Fruit fly (Drosophila melanogaster) whole organism, wandering third instar larva: ENCODE results near the gene CG3552.

Experiments used
- Abd-B ChIP-seq: fragments of >200 bp; optimal IDR thresholded peaks from 2 replicates; lab custom pipeline; 2017; ENCODE audit warnings: missing biosample characterization, missing genetic modification characterization
- CG32264 ChIP-seq: fragments of 200-800 bp; sonication (Bioruptor generic); optimal IDR thresholded peaks from 2 replicates; lab custom pipeline; 2016; ENCODE audit warnings: missing biosample characterization, missing genetic modification characterization
- CG9705 ChIP-seq: fragments of 200-800 bp; sonication (Bioruptor generic); optimal IDR thresholded peaks from 2 replicates; lab custom pipeline; 2018; ENCODE audit warnings: missing biosample characterization, mild to moderate bottlenecking, missing genetic modification characterization
- CrebA ChIP-seq: fragments of 200-800 bp; sonication (Bioruptor generic); optimal IDR thresholded peaks from 2 replicates; lab custom pipeline; 2016; ENCODE audit warnings: missing biosample characterization, mild to moderate bottlenecking, missing genetic modification characterization, borderline replicate concordance
- Dfd ChIP-seq: fragments of >200 bp; optimal IDR thresholded peaks from 2 replicates; lab custom pipeline; 2017; ENCODE audit warnings: missing biosample characterization, missing genetic modification characterization
- Dif ChIP-seq: fragments of 200-275, 200-300 bp; sonication (Bioruptor generic); optimal IDR thresholded peaks from 2 replicates; lab custom pipeline; 2018; ENCODE audit warnings: missing biosample characterization, missing genetic modification characterization; ENCODE audit not compliant: partially characterized antibody
- GATAd ChIP-seq: sonication (Bioruptor generic); optimal IDR thresholded peaks from 2 replicates; lab custom pipeline; 2016; ENCODE audit warnings: missing biosample characterization, missing genetic modification characterization
- HLH106 ChIP-seq: fragments of 200-800 bp; optimal IDR thresholded peaks from 3 replicates; lab custom pipeline; 2019; ENCODE audit warnings: missing biosample characterization, mild to moderate bottlenecking, missing genetic modification characterization, moderate library complexity
- Hnf4 ChIP-seq: fragments of 200-800 bp; sonication (Bioruptor generic); optimal IDR thresholded peaks from 2 replicates; lab custom pipeline; 2016; ENCODE audit warnings: missing biosample characterization, mild to moderate bottlenecking, missing genetic modification characterization
- Hr78 ChIP-seq: fragments of >200 bp; optimal IDR thresholded peaks from 2 replicates; lab custom pipeline; 2017; ENCODE audit warnings: missing biosample characterization, missing genetic modification characterization
- Hr83 ChIP-seq: fragments of 200-300 bp; sonication (Bioruptor generic); optimal IDR thresholded peaks from 2 replicates; lab custom pipeline; 2016; ENCODE audit warnings: missing biosample characterization, mild to moderate bottlenecking, missing genetic modification characterization, moderate library complexity; ENCODE audit not compliant: poor library complexity, severe bottlenecking
- Jra ChIP-seq: sonication (Bioruptor generic); optimal IDR thresholded peaks from 2 replicates; lab custom pipeline; 2016; ENCODE audit warnings: missing biosample characterization, missing genetic modification characterization
- Mio ChIP-seq: sonication (Bioruptor generic); optimal IDR thresholded peaks from 2 replicates; lab custom pipeline; 2016; ENCODE audit warnings: missing biosample characterization, missing genetic modification characterization
- Myc ChIP-seq: fragments of >200 bp; optimal IDR thresholded peaks from 2 replicates; lab custom pipeline; 2017
- N ChIP-seq: fragments of >200 bp; optimal IDR thresholded peaks from 2 replicates; lab custom pipeline; 2018; ENCODE audit warnings: missing biosample characterization, missing external identifiers, missing genetic modification characterization
- OdsH ChIP-seq: fragments of 200-800 bp; sonication (Bioruptor generic); optimal IDR thresholded peaks from 2 replicates; lab custom pipeline; 2016; ENCODE audit warnings: missing biosample characterization, mild to moderate bottlenecking, missing genetic modification characterization
- Rel ChIP-seq, 2 experiments: fragments of 200-800 bp; sonication (Bioruptor generic) in 1 of 2; optimal IDR thresholded peaks; 2 replicates in 1 of 2; 3 replicates in 1 of 2; lab custom pipeline; 2016 to 2019; ENCODE audit warnings: mild to moderate bottlenecking in 2 of 2, missing biosample characterization in 2 of 2, missing genetic modification characterization in 2 of 2, moderate library complexity in 1 of 2
- Sp1 ChIP-seq: fragments of 200-800 bp; sonication (Bioruptor generic); optimal IDR thresholded peaks from 3 replicates; lab custom pipeline; 2019; ENCODE audit warnings: missing biosample characterization, mild to moderate bottlenecking, missing genetic modification characterization, moderate library complexity
- Vsx2 ChIP-seq: fragments of 200-300, 225-300 bp; sonication (Bioruptor generic); optimal IDR thresholded peaks from 2 replicates; lab custom pipeline; 2018; ENCODE audit warnings: missing biosample characterization, missing genetic modification characterization; ENCODE audit not compliant: partially characterized antibody
- br ChIP-seq: fragments of 200-800 bp; sonication (Bioruptor generic); optimal IDR thresholded peaks from 2 replicates; lab custom pipeline; 2016; ENCODE audit warnings: missing biosample characterization, missing genetic modification characterization
- brk ChIP-seq: fragments of 200-800 bp; sonication (Bioruptor generic); optimal IDR thresholded peaks from 2 replicates; lab custom pipeline; 2016; ENCODE audit warnings: missing biosample characterization, mild to moderate bottlenecking, missing genetic modification characterization
- dl ChIP-seq, 2 experiments: fragments of 175-275, 200-275 bp in 1 of 2; fragments of 200-275 bp in 1 of 2; sonication (Bioruptor generic); optimal IDR thresholded peaks; lab custom pipeline; 2018; ENCODE audit warnings: mild to moderate bottlenecking in 2 of 2, missing biosample characterization in 2 of 2, missing genetic modification characterization in 2 of 2, moderate library complexity in 2 of 2; ENCODE audit not compliant: partially characterized antibody in 2 of 2, insufficient read depth in 1 of 2
- dmrt93B ChIP-seq: fragments of 200-800 bp; sonication (Bioruptor generic); optimal IDR thresholded peaks from 2 replicates; lab custom pipeline; 2018; ENCODE audit warnings: missing biosample characterization, mild to moderate bottlenecking, missing genetic modification characterization
- dsf ChIP-seq: sonication (Bioruptor generic); optimal IDR thresholded peaks from 2 replicates; lab custom pipeline; 2016; ENCODE audit warnings: missing biosample characterization, missing genetic modification characterization, borderline replicate concordance
- ey ChIP-seq: fragments of 200-800 bp; sonication (Bioruptor generic); optimal IDR thresholded peaks from 2 replicates; lab custom pipeline; 2016; ENCODE audit warnings: missing biosample characterization, missing genetic modification characterization
- foxo ChIP-seq, 2 experiments: fragments of 200-800 bp; sonication (Bioruptor generic); optimal IDR thresholded peaks; 2 replicates in 1 of 2; 3 replicates in 1 of 2; lab custom pipeline; 2016 to 2017; ENCODE audit warnings: missing biosample characterization in 2 of 2, missing genetic modification characterization in 2 of 2
- fru ChIP-seq: fragments of 200-800 bp; sonication (Bioruptor generic); optimal IDR thresholded peaks from 3 replicates; lab custom pipeline; 2016; ENCODE audit warnings: missing biosample characterization, mild to moderate bottlenecking, missing genetic modification characterization
- h ChIP-seq: fragments of 200-800 bp; sonication (Bioruptor generic); optimal IDR thresholded peaks from 3 replicates; lab custom pipeline; 2016; ENCODE audit warnings: missing biosample characterization, mild to moderate bottlenecking, missing genetic modification characterization
- jim ChIP-seq: fragments of 175-275, 200-325 bp; sonication (Bioruptor generic); optimal IDR thresholded peaks from 2 replicates; lab custom pipeline; 2016; ENCODE audit warnings: missing biosample characterization, mild to moderate bottlenecking, missing genetic modification characterization
- lola ChIP-seq: fragments of >200 bp; optimal IDR thresholded peaks from 2 replicates; lab custom pipeline; 2017; ENCODE audit warnings: missing biosample characterization, missing genetic modification characterization
- pan ChIP-seq: fragments of >200 bp; optimal IDR thresholded peaks from 2 replicates; lab custom pipeline; 2017
- psq ChIP-seq: fragments of 200-800 bp; sonication (Bioruptor generic); optimal IDR thresholded peaks from 3 replicates; lab custom pipeline; 2017; ENCODE audit warnings: missing biosample characterization, mild to moderate bottlenecking, missing genetic modification characterization, moderate library complexity
- rgr ChIP-seq: fragments of 200-800 bp; sonication (Bioruptor generic); optimal IDR thresholded peaks from 3 replicates; lab custom pipeline; 2016; ENCODE audit warnings: missing biosample characterization, mild to moderate bottlenecking, missing genetic modification characterization
- sage ChIP-seq: fragments of 200-800 bp; sonication (Bioruptor generic); optimal IDR thresholded peaks from 2 replicates; lab custom pipeline; 2016; ENCODE audit warnings: missing biosample characterization, mild to moderate bottlenecking, missing genetic modification characterization
- sv ChIP-seq: fragments of 200-800 bp; sonication (Bioruptor generic); optimal IDR thresholded peaks from 3 replicates; lab custom pipeline; 2016; ENCODE audit warnings: missing biosample characterization, missing genetic modification characterization
- tai ChIP-seq: sonication (Bioruptor generic); optimal IDR thresholded peaks from 2 replicates; lab custom pipeline; 2016; ENCODE audit warnings: missing biosample characterization, missing genetic modification characterization
- usp ChIP-seq: fragments of >200 bp; optimal IDR thresholded peaks from 2 replicates; lab custom pipeline; 2017; ENCODE audit warnings: missing biosample characterization, missing genetic modification characterization
- woc ChIP-seq: sonication (Bioruptor generic); optimal IDR thresholded peaks from 2 replicates; lab custom pipeline; 2016; ENCODE audit warnings: missing biosample characterization, mild to moderate bottlenecking, missing genetic modification characterization

CG3552 gene

DNA sequence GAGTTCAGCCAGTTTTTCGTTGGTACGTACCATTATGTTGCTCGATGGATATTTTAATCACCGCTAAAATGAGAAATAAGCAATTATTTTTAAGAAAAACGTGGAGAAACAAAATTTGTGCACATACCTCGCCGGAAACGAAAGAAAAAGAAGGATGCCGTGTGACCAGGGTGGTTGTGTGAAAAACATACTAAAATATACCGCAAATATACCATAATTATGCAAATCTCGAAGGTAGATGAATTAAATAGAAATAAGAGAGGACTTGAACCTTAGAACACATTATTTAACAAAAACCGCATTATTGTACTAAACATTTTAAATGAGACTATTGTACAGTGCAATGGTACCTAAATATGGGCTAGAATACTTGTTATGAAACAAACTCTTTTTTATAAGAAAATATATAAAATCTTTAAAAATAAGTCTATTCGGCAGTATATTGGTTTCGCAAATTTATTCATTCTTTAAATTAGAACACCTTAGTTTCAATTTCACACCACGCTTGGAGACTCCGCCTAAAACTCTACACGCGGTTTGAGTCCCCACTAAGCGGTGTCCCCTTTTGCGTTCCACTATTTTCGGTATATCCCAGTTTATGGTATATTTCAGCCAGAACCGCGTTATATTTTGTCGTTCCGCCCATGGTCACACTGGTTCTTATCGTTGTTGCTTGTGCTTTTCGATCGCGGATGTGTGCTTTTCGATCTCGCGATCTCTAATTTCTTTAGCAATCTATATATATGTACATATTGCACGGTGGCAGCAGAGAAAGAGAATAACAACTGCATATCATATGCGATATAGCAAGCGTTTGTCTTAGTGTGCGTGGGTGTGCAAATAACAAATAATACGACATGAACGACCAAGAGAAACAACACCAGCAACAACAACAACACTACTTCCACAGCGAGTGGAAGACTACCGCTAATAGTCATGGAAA is 26.2 kb upstream of the CG3552 start, which contains the start of the genes RpS17 and MTF-1:
Gene RpS17, minus strand, starts transcription at position 157 of the 943 bp plus-strand sequence.
Gene MTF-1, plus strand, starts transcription at position 648 of the 943 bp plus-strand sequence.
- peak; percentile 93 for TF ChIP-seq Myc
- peak; percentile 36 for TF ChIP-seq brk
- TF ChIP-seq br (GFP tag; lab: Kevin White, UChicago) = no peak
- no peak for TF ChIP-seq tai
- TF ChIP-seq GATAd (GFP tag; lab: Kevin White, UChicago) = peak; percentile 44
- TF ChIP-seq CG32264 (GFP tag; lab: Kevin White, UChicago) = no peak
- no peak for TF ChIP-seq pan
- no peak for TF ChIP-seq usp
- no peak for TF ChIP-seq CrebA (GFP tag; lab: Kevin White, UChicago)
- peak; percentile 31 for TF ChIP-seq h (GFP tag; lab: Kevin White, UChicago)
- TF ChIP-seq dl (GFP tag; optimal IDR thresholded peaks at IDR 0.05; lab: Kevin White, UChicago; ENCODE audit: insufficient read depth in 1 of 2, partially characterized antibody in 2 of 2) = no peak
- peak; percentile 9 for TF ChIP-seq dsf (GFP tag; lab: Kevin White, UChicago)
- peak; percentile 30 for TF ChIP-seq OdsH (GFP tag; lab: Kevin White, UChicago)
- peak; percentile 44 for TF ChIP-seq HLH106 (tag; lab: Kevin White, UChicago)
- peak; percentile 9 for TF ChIP-seq psq (GFP tag; lab: Kevin White, UChicago)
- TF ChIP-seq Sp1 (GFP tag; lab: Kevin White, UChicago) = peak; percentile 76
- TF ChIP-seq N = no peak
- TF ChIP-seq lola (GFP tag; lab: Kevin White, UChicago) = no peak
- peak; percentile 21 for TF ChIP-seq Mio
- TF ChIP-seq foxo (GFP tag; optimal IDR thresholded peaks at IDR 0.05; lab: Kevin White, UChicago) = peak in 1 of 2 experiments; percentile 41
- TF ChIP-seq Dif (GFP tag; lab: Kevin White, UChicago) = no peak
- TF ChIP-seq Jra (GFP tag; lab: Kevin White, UChicago) = no peak
- no peak for TF ChIP-seq woc
- TF ChIP-seq Hnf4 = peak; percentile 38
- peak; percentile 82 for TF ChIP-seq Hr83 (GFP tag; lab: Kevin White, UChicago)
- TF ChIP-seq ey = no peak
- TF ChIP-seq Abd-B = no peak
- TF ChIP-seq Rel (GFP tag; optimal IDR thresholded peaks at IDR 0.05; lab: Kevin White, UChicago) = no peak
- peak; percentile 86 for TF ChIP-seq Rel (tag; optimal IDR thresholded peaks at IDR 0.05; lab: Kevin White, UChicago)
- peak; percentile 27 for TF ChIP-seq CG9705
- no peak for TF ChIP-seq jim (GFP tag; lab: Kevin White, UChicago)
- peak; percentile 76 for TF ChIP-seq rgr
- TF ChIP-seq sv (GFP tag; lab: Kevin White, UChicago) = peak; percentile 44
- no peak for TF ChIP-seq Vsx2 (GFP tag; lab: Kevin White, UChicago)
- TF ChIP-seq Hr78 = no peak
- no peak for TF ChIP-seq Dfd (GFP tag; lab: Kevin White, UChicago)
- peak; percentile 22 for TF ChIP-seq fru (GFP tag; lab: Kevin White, UChicago)
- peak; percentile 28 for TF ChIP-seq dmrt93B (GFP tag; lab: Kevin White, UChicago)
- peak; percentile 20 for TF ChIP-seq sage (GFP tag; lab: Kevin White, UChicago)

DNA sequence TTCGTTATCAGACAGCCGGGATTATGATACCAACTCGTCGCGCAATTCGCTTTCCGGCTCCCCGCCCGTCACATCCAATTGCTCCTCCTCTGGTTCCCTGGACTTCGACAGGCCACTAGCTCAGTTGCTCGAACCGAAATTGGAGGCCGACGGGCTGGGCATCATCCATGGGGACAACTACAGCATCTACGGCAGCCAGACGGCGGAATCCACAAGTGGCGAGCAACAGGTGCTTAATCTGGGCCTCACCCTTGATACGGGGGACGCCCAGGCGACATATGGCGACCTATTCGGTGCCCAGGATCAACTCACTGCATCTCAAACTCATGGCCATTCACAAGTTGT is 25.5 kb upstream of the CG3552 start:
- TF ChIP-seq Hr83 (GFP tag; lab: Kevin White, UChicago) (no peak), CG9705 (no peak), Rel (GFP tag; optimal IDR thresholded peaks at IDR 0.05; lab: Kevin White, UChicago) (no peak), Rel (tag; optimal IDR thresholded peaks at IDR 0.05; lab: Kevin White, UChicago) (no peak), Myc (no peak), brk (no peak), usp (no peak), GATAd (GFP tag; lab: Kevin White, UChicago) (no peak)
